Worm (Caenorhabditis elegans): ENCODE measurements around the gene twk-21.

DNA sequence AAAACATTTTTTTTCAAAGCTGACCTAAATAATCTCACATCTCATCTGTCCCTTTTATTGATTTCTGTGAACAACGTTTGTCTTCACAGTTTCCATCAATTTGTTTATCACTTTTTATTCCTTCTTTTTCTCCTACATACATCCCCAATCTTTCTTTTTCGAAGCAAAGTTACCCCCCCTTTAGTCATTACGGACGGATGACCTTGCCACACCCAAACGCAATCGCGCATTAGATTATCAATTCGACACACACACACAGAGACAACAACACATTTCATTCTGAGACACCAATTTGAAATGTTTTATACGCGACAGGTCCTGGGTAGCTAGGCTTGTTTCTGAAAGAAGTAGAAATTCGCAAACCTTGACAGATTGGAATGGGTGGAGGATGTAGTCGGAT, 36.4 kb upstream of the twk-21 start:
- no peak for TF ChIP-seq ztf-23 (GFP tag; IDR thresholded peaks at IDR 0.05)
- no peak for TF ChIP-seq flt-1 (GFP tag; IDR thresholded peaks at IDR 0.05)
- TF ChIP-seq tab-1 (GFP tag; IDR thresholded peaks at IDR 0.05): no peak
- no peak for TF ChIP-seq ref-1 (GFP tag; conservative IDR thresholded peaks at IDR 0.05)
- no peak for TF ChIP-seq cog-1 (tag; optimal IDR thresholded peaks at IDR 0.05)
- no peak for TF ChIP-seq T22C8.4 (GFP tag; IDR thresholded peaks at IDR 0.05)
- TF ChIP-seq klf-2 (GFP tag; conservative IDR thresholded peaks at IDR 0.05): no peak
- no peak for TF ChIP-seq med-1 (GFP tag; optimal IDR thresholded peaks at IDR 0.05; ENCODE audit: insufficient read depth)
- TF ChIP-seq ztf-29 (GFP tag; IDR thresholded peaks at IDR 0.05): no peak

All from whole organism, midembryonic.